Fruit fly (Drosophila melanogaster): ENCODE results near the gene Neurochondrin.

dm6 chr3R:6504408-6504807 is 36.2 kb downstream of the Neurochondrin start:
- TF ChIP-seq CG8478 (optimal IDR thresholded peaks at IDR 0.05) (no peak), CTCF (optimal IDR thresholded peaks at IDR 0.05) (no peak)
